Worm (Caenorhabditis elegans): ENCODE measurements around the gene hlh-32.

ce11 chrIV:16146063-16146462, 13.8 kb downstream of the hlh-32 start:
- TF ChIP-seq fos-1 (tag; optimal IDR thresholded peaks at IDR 0.05) (no peak), lin-15B (tag; optimal IDR thresholded peaks at IDR 0.05) (no peak), nhr-77 (tag; optimal IDR thresholded peaks at IDR 0.05) (no peak)
